Worm (Caenorhabditis elegans): Measurements from ENCODE around the gene swsn-4.

swsn-4 gene

ce11 chrIV:11148788-11149366, 23.1 kb downstream of the swsn-4 start (continued):
- TF ChIP-seq vab-15 (tag; optimal IDR thresholded peaks at IDR 0.05) = no peak
- TF ChIP-seq nhr-19 (GFP tag; conservative IDR thresholded peaks at IDR 0.05) = peak; percentile 4; the same call in 1 of the 2 replicates
- TF ChIP-seq ceh-90 (tag; optimal IDR thresholded peaks at IDR 0.05) = no peak
- TF ChIP-seq fkh-4 (tag; optimal IDR thresholded peaks at IDR 0.05; ENCODE audit: borderline replicate concordance) = peak; percentile 2
- no peak for TF ChIP-seq zag-1 (tag; optimal IDR thresholded peaks at IDR 0.05)
- peak; percentile 49 for TF ChIP-seq fkh-8 (tag; optimal IDR thresholded peaks at IDR 0.05)
- TF ChIP-seq nhr-85 (tag) = no peak
- TF ChIP-seq unc-98 (GFP tag; IDR thresholded peaks at IDR 0.05) = no peak
- TF ChIP-seq snu-23 (GFP tag; optimal IDR thresholded peaks at IDR 0.05) = peak; percentile 51
- no peak for TF ChIP-seq unc-130 (tag; optimal IDR thresholded peaks at IDR 0.05)
- no peak for TF ChIP-seq swsn-7 (tag; optimal IDR thresholded peaks at IDR 0.05)
- no peak for TF ChIP-seq ceh-63 (GFP tag; optimal IDR thresholded peaks at IDR 0.05)
- TF ChIP-seq sup-37 (GFP tag; optimal IDR thresholded peaks at IDR 0.05) = no peak
- TF ChIP-seq egl-13 (tag; optimal IDR thresholded peaks at IDR 0.05) = no peak
- TF ChIP-seq nhr-77 (tag; optimal IDR thresholded peaks at IDR 0.05) = no peak
- no peak for TF ChIP-seq aha-1 (tag; optimal IDR thresholded peaks at IDR 0.05)
- TF ChIP-seq mef-2 (tag; optimal IDR thresholded peaks at IDR 0.05) = no peak
- no peak for TF ChIP-seq jun-1 (tag; optimal IDR thresholded peaks at IDR 0.05)
- TF ChIP-seq isw-1 (GFP tag; IDR thresholded peaks at IDR 0.05) = no peak
- no peak for TF ChIP-seq nhr-12 (tag; optimal IDR thresholded peaks at IDR 0.05)
- no peak for TF ChIP-seq ets-5 (GFP tag; IDR thresholded peaks at IDR 0.05)
- no peak for TF ChIP-seq irx-1 (tag; optimal IDR thresholded peaks at IDR 0.05)
- TF ChIP-seq unc-86 (tag; optimal IDR thresholded peaks at IDR 0.05) = no peak
- TF ChIP-seq Y116A8C.19 (tag; optimal IDR thresholded peaks at IDR 0.05; ENCODE audit: borderline replicate concordance) = no peak
- TF ChIP-seq unc-30 (tag; optimal IDR thresholded peaks at IDR 0.05) = no peak
- no peak for TF ChIP-seq mab-9 (GFP tag; IDR thresholded peaks at IDR 0.05)
- no peak for TF ChIP-seq nhr-28 (tag; optimal IDR thresholded peaks at IDR 0.05)
- no peak for TF ChIP-seq dpl-1 (GFP tag; optimal IDR thresholded peaks at IDR 0.05)
- TF ChIP-seq xbp-1 (tag; optimal IDR thresholded peaks at IDR 0.05) = no peak
- no peak for TF ChIP-seq snpc-4 (tag; optimal IDR thresholded peaks at IDR 0.05)
- peak; percentile 36 for TF ChIP-seq rnt-1 (tag; optimal IDR thresholded peaks at IDR 0.05)
- no peak for TF ChIP-seq nhr-237 (tag; optimal IDR thresholded peaks at IDR 0.05)

DNA sequence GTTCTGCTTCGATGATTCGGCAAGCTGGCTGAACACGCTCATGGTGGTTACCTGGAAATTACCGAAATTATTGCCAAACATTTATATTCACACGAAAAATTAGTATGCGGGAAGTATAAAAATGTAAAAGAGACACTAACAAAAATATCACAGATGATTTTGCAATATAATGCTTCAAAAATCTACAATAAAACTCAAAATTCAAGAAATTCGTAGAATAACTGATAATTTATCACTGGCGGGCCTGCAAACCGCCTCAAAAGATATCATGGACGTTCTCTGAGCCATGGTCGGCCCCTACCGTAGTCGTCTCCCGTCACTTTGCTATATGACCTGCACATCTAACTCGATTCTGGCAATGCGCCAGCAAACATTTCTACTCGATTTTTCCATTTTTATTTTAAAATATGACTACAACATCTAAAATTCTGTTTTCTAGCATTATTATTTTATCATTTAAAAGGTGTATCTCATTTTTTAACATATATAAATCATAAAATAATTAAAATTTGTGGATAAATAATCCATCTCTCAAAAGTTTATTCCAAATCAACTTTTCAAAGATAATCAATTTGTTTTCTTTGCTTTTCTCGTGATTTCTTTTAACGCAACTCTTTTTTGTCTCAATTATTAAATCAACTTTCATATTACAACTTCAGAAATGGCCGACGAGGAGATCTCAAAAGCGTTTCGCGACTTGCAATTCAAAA, 23.8 kb downstream of the swsn-4 start, which contains the start of the genes F01G4.6 and pfd-1:
F01G4.6 (minus strand) TSS at position 51 of the 710 bp plus-strand sequence.
pfd-1 (plus strand) TSS at position 660 of the 710 bp plus-strand sequence.
- TF ChIP-seq ztf-4 (tag; optimal IDR thresholded peaks at IDR 0.05) = peak; percentile 89
- peak; percentile 95 for TF ChIP-seq isw-1 (GFP tag; IDR thresholded peaks at IDR 0.05)
- TF ChIP-seq ceh-88 (GFP tag; IDR thresholded peaks at IDR 0.05) = peak; percentile 91
- TF ChIP-seq ets-5 (GFP tag; IDR thresholded peaks at IDR 0.05) = no peak
- peak; percentile 87 to 91 for TF ChIP-seq lin-35 (GFP tag; optimal IDR thresholded peaks at IDR 0.05)
- TF ChIP-seq jun-1 (tag; optimal IDR thresholded peaks at IDR 0.05) = peak; percentile 91
- TF ChIP-seq nhr-11 (tag; optimal IDR thresholded peaks at IDR 0.05) = peak; percentile 90
- peak; percentile 93 for TF ChIP-seq lin-13 (GFP tag; optimal IDR thresholded peaks at IDR 0.05)
- no peak for TF ChIP-seq hlh-17 (GFP tag; optimal IDR thresholded peaks at IDR 0.05; ENCODE audit: borderline replicate concordance)
- TF ChIP-seq zip-4 (GFP tag; optimal IDR thresholded peaks at IDR 0.05) = peak; percentile 83
- peak; percentile 89 to 92 for TF ChIP-seq efl-1 (optimal IDR thresholded peaks at IDR 0.05)
- TF ChIP-seq efl-1 (GFP tag; optimal IDR thresholded peaks at IDR 0.05 in 1 of 2) = peak; percentile 81 to 98
- peak; percentile 86 for TF ChIP-seq lin-15B (tag; optimal IDR thresholded peaks at IDR 0.05)
- peak; percentile 83 for TF ChIP-seq C04F5.9 (tag; optimal IDR thresholded peaks at IDR 0.05)
- TF ChIP-seq snpc-4 (tag; optimal IDR thresholded peaks at IDR 0.05) = peak; percentile 80
- peak; percentile 68 for TF ChIP-seq sox-4 (tag; optimal IDR thresholded peaks at IDR 0.05)
- no peak for TF ChIP-seq egl-27 (tag; optimal IDR thresholded peaks at IDR 0.05)
- peak; percentile 99 for TF ChIP-seq unc-130 (tag; optimal IDR thresholded peaks at IDR 0.05)
- TF ChIP-seq grh-1 (GFP tag; IDR thresholded peaks at IDR 0.05) = peak; percentile 84
- peak; percentile 91 for TF ChIP-seq pax-3 (tag; optimal IDR thresholded peaks at IDR 0.05)
- TF ChIP-seq rnt-1 (tag; optimal IDR thresholded peaks at IDR 0.05) = peak; percentile 93
- peak; percentile 97 for TF ChIP-seq snu-23 (GFP tag; optimal IDR thresholded peaks at IDR 0.05)
- no peak for TF ChIP-seq ceh-63 (GFP tag; optimal IDR thresholded peaks at IDR 0.05)
- TF ChIP-seq vab-15 (tag; optimal IDR thresholded peaks at IDR 0.05) = peak; percentile 83
- peak; percentile 82 for TF ChIP-seq mab-9 (GFP tag; IDR thresholded peaks at IDR 0.05)
- TF ChIP-seq aly-2 (tag; optimal IDR thresholded peaks at IDR 0.05) = peak; percentile 86
- TF ChIP-seq blmp-1 (tag; optimal IDR thresholded peaks at IDR 0.05) = peak; percentile 88
- no peak for TF ChIP-seq unc-62 (GFP tag; optimal IDR thresholded peaks at IDR 0.05)
- peak; percentile 100 for TF ChIP-seq nhr-19 (GFP tag; conservative IDR thresholded peaks at IDR 0.05)
- TF ChIP-seq unc-98 (GFP tag; IDR thresholded peaks at IDR 0.05) = no peak; the same call in 1 of the 2 replicates
- no peak for TF ChIP-seq Y116A8C.19 (tag; optimal IDR thresholded peaks at IDR 0.05; ENCODE audit: borderline replicate concordance)

Measured in whole organism, L1 larva.